Worm (Caenorhabditis elegans): ENCODE measurements around the gene W04D12.1.

Gene W04D12.1

DNA sequence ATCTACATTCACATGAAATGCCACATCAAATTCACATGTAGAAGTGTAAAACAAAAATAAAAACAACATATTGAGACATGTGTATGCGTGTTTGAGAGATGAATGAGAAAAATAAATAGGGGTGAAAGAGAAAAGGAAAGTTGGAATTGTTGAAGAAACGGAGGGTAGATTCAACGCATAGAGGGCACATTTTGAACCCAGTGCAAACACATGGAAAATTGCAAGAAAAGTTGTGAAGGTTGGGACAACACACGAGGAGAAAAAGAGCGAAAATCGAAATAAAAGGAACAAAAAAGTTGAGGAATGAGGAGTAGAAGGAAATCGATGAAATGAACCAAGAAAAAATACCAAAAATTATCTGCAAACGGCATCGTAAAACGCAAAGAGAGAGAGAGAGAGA, 2.9 kb downstream of the W04D12.1 start:
- no peak for TF ChIP-seq nhr-237 (tag; optimal IDR thresholded peaks at IDR 0.05)
- no peak for TF ChIP-seq ceh-63 (GFP tag; optimal IDR thresholded peaks at IDR 0.05)
- peak; percentile 57 for TF ChIP-seq blmp-1 (tag; optimal IDR thresholded peaks at IDR 0.05)
- peak; percentile 57 for TF ChIP-seq dsc-1 (tag; optimal IDR thresholded peaks at IDR 0.05)
- peak; percentile 9 for TF ChIP-seq lin-14 (GFP tag; optimal IDR thresholded peaks at IDR 0.05)
- no peak for TF ChIP-seq aly-2 (tag; optimal IDR thresholded peaks at IDR 0.05)

DNA sequence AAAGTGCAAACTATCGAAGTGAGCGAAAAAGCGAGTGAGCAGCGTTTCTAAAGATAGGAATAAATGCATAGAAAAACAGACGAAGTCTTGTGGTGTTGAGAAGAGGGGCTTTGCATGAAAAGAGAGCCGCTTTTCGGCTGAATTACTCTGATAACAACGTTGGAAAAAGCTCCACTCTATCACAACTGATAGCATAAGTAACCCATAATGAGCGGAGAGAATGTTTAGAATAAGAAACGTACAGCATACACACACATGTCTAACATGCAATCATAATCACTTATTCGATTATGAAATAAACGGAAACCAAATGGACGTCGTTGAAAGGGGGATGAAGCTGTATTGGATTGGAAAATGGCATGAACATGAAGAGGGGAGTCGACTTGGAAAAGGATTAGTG, 3.6 kb downstream of the W04D12.1 start:
- TF ChIP-seq elt-2 (tag; optimal IDR thresholded peaks at IDR 0.05) (peak; percentile 11), jun-1 (tag; optimal IDR thresholded peaks at IDR 0.05) (peak; percentile 16), fkh-10 (GFP tag; optimal IDR thresholded peaks at IDR 0.05) (no peak), mep-1 (tag; optimal IDR thresholded peaks at IDR 0.05) (no peak), ama-1 (optimal IDR thresholded peaks at IDR 0.05) (peak; percentile 13), dpl-1 (GFP tag; optimal IDR thresholded peaks at IDR 0.05) (peak in 1 of 3 experiments; percentile 3), snu-23 (GFP tag; optimal IDR thresholded peaks at IDR 0.05) (no peak), pqm-1 (tag; optimal IDR thresholded peaks at IDR 0.05) (peak; percentile 72), ets-5 (GFP tag; IDR thresholded peaks at IDR 0.05) (no peak), egl-13 (tag; optimal IDR thresholded peaks at IDR 0.05) (peak; percentile 11), pax-3 (tag; optimal IDR thresholded peaks at IDR 0.05) (peak; percentile 20), nhr-71 (tag; optimal IDR thresholded peaks at IDR 0.05) (peak; percentile 6), elt-3 (tag; optimal IDR thresholded peaks at IDR 0.05) (no peak), nhr-47 (tag; optimal IDR thresholded peaks at IDR 0.05) (peak; percentile 23), lsy-2 (tag; optimal IDR thresholded peaks at IDR 0.05) (peak in 1 of 2 experiments; percentile 11), fkh-8 (tag; optimal IDR thresholded peaks at IDR 0.05) (peak; percentile 16), nhr-20 (tag; optimal IDR thresholded peaks at IDR 0.05) (no peak), lin-14 (GFP tag; optimal IDR thresholded peaks at IDR 0.05) (peak; percentile 7)

DNA sequence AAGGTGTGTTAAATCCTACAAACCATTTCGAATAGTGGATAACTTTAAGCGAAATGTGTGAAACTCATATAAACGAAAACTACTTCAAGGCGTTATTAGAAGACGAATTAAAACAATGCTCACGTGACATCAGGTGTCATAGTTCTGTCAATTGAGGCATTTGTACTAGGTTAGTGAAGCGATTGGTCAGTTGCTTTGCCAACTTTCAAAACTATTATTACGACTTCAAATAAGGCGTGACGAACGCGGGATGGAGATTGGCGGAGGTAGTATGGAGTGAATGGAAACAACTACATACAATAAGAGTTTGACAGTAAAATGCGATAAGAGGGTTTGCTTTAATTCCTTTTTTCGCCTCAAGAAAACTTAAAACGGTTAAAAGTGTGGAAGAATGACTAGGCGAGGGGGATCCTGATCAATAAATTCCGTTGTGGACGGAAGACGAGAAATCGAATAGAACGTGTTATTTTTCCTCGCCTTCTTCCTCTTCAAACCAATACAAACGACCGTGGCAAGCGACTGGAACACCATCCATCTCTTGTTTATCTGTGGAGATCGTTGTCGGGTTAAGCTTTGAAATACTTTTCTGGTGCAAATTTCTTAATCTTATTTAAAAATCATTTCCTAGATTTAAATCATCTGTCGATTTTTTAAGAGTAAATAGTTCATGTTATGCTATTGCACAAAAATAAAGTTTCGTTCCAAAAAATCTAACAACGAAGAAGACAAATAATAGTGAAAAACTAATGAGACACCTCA, 4.3 kb downstream of the W04D12.1 start:
- no peak for TF ChIP-seq efl-1 (optimal IDR thresholded peaks at IDR 0.05)
- TF ChIP-seq efl-1 (GFP tag; optimal IDR thresholded peaks at IDR 0.05 in 1 of 2) = peak in 1 of 2 experiments; percentile 89
- TF ChIP-seq nhr-19 (GFP tag; conservative IDR thresholded peaks at IDR 0.05) = no peak
- no peak for TF ChIP-seq nhr-90 (tag; optimal IDR thresholded peaks at IDR 0.05; ENCODE audit: poor library complexity)
- TF ChIP-seq mdl-1 (tag; optimal IDR thresholded peaks at IDR 0.05) = no peak
- no peak for TF ChIP-seq fos-1 (tag; optimal IDR thresholded peaks at IDR 0.05)
- TF ChIP-seq hlh-17 (GFP tag; optimal IDR thresholded peaks at IDR 0.05; ENCODE audit: borderline replicate concordance) = no peak
- TF ChIP-seq zag-1 (tag; optimal IDR thresholded peaks at IDR 0.05) = no peak
- TF ChIP-seq elt-2 (tag; optimal IDR thresholded peaks at IDR 0.05) = no peak
- peak in 1 of 2 experiments; percentile 40 for TF ChIP-seq lin-35 (GFP tag; optimal IDR thresholded peaks at IDR 0.05)
- no peak for TF ChIP-seq nhr-85 (tag)
- no peak for TF ChIP-seq nhr-20 (tag; optimal IDR thresholded peaks at IDR 0.05)

DNA sequence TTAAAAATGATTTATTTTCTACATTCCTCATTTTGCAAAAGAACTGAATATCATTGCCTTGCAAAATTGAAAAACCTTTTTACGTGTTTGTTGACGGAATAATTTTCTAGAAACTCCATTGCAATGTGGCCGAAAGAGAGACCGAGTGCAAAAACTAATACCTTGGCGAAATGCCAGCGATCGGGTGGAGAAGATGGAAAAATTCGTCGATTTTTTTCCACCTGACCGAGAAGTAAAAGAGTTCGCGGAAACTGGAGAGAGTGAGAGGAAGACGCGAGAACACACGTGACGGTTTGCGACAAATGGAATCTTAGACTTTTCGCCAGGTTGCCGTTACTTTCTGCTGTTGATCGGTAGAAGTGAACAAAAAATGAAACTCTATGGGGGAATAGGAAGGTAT, 5.0 kb downstream of the W04D12.1 start:
- TF ChIP-seq xbp-1 (tag; optimal IDR thresholded peaks at IDR 0.05) = peak; percentile 7
- TF ChIP-seq nhr-11 (tag; optimal IDR thresholded peaks at IDR 0.05) = no peak
- TF ChIP-seq nhr-237 (tag; optimal IDR thresholded peaks at IDR 0.05) = no peak
- peak; percentile 87 for TF ChIP-seq blmp-1 (tag; optimal IDR thresholded peaks at IDR 0.05)
- no peak for TF ChIP-seq sptf-1 (tag; optimal IDR thresholded peaks at IDR 0.05)
- peak; percentile 44 for TF ChIP-seq C16A3.4 (tag; optimal IDR thresholded peaks at IDR 0.05)
- no peak for TF ChIP-seq C04F5.9 (tag; optimal IDR thresholded peaks at IDR 0.05)
- peak; percentile 58 for TF ChIP-seq nhr-19 (GFP tag; conservative IDR thresholded peaks at IDR 0.05)
- peak; percentile 11 for TF ChIP-seq dsc-1 (tag; optimal IDR thresholded peaks at IDR 0.05)
- no peak for TF ChIP-seq ceh-8 (GFP tag; optimal IDR thresholded peaks at IDR 0.05)
- TF ChIP-seq ceh-88 (GFP tag; IDR thresholded peaks at IDR 0.05) = no peak
- no peak for TF ChIP-seq fkh-4 (tag; optimal IDR thresholded peaks at IDR 0.05; ENCODE audit: borderline replicate concordance)
- no peak for TF ChIP-seq tlp-1 (tag; optimal IDR thresholded peaks at IDR 0.05)
- no peak for TF ChIP-seq pqm-1 (tag; optimal IDR thresholded peaks at IDR 0.05)
- no peak for TF ChIP-seq unc-130 (tag; optimal IDR thresholded peaks at IDR 0.05)
- TF ChIP-seq efl-3 (GFP tag; optimal IDR thresholded peaks at IDR 0.05) = no peak
- no peak for TF ChIP-seq Y116A8C.19 (tag; optimal IDR thresholded peaks at IDR 0.05; ENCODE audit: borderline replicate concordance)
- no peak for TF ChIP-seq lin-15B (tag; optimal IDR thresholded peaks at IDR 0.05)
- TF ChIP-seq ces-1 (GFP tag; optimal IDR thresholded peaks at IDR 0.05) = no peak
- peak; percentile 33 for TF ChIP-seq ama-1 (optimal IDR thresholded peaks at IDR 0.05)
- TF ChIP-seq rnt-1 (tag; optimal IDR thresholded peaks at IDR 0.05) = peak; percentile 26
